Worm (Caenorhabditis elegans): ENCODE results near the gene chpf-1.

The chpf-1 gene

ce11 chrV:10203435-10204009 is at the start of gene chpf-1:
Gene chpf-1, minus strand, starts transcription at chrV:10203485.
- TF ChIP-seq hnd-1 (tag; optimal IDR thresholded peaks at IDR 0.05) = no peak
- no peak for TF ChIP-seq F13C5.2 (tag; optimal IDR thresholded peaks at IDR 0.05)
- TF ChIP-seq ceh-13 (GFP tag; optimal IDR thresholded peaks at IDR 0.05) = no peak
- TF ChIP-seq ceh-36 (tag; optimal IDR thresholded peaks at IDR 0.05) = no peak
- no peak for TF ChIP-seq hmg-4 (GFP tag; optimal IDR thresholded peaks at IDR 0.05)
- no peak for TF ChIP-seq ets-7 (tag; optimal IDR thresholded peaks at IDR 0.05)
- TF ChIP-seq tbx-37 (GFP tag; conservative IDR thresholded peaks at IDR 0.05) = no peak
- no peak for TF ChIP-seq ama-1 (optimal IDR thresholded peaks at IDR 0.05)
- no peak for TF ChIP-seq scrt-1 (GFP tag; IDR thresholded peaks at IDR 0.05)
- no peak for TF ChIP-seq pes-1 (GFP tag; IDR thresholded peaks at IDR 0.05)
- no peak for TF ChIP-seq tra-4 (tag; optimal IDR thresholded peaks at IDR 0.05)
- no peak for TF ChIP-seq aly-1 (tag; optimal IDR thresholded peaks at IDR 0.05)

- TF ChIP-seq F13C5.2 (tag; optimal IDR thresholded peaks at IDR 0.05) = no peak
- no peak for TF ChIP-seq hmg-4 (GFP tag; optimal IDR thresholded peaks at IDR 0.05)
- no peak for TF ChIP-seq sea-1 (GFP tag; conservative IDR thresholded peaks at IDR 0.05)
- no peak for TF ChIP-seq pes-1 (GFP tag; IDR thresholded peaks at IDR 0.05)
Measured at ce11 chrV:10252682-10253081, 49.4 kb upstream of the chpf-1 start.

DNA sequence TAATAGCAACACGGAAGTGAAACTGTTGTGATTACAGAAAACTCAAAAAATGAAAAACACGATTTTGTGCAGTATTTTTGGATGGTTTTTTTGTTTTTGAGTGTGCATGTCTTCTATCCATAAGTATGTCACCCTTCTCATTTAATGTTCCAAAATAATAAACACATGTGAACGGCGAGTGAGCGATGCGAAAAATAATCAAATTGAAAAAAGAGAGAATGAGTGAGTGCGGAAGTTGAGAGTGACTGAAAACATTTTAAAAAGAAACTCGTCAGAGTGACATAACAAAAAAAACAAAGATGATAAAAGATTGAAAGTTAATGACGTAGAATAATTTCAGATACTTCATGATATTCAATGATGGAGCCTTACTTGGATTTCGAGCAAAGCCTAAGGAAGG is 46.2 kb upstream of the chpf-1 start:
- no peak for TF ChIP-seq tbx-37 (GFP tag; conservative IDR thresholded peaks at IDR 0.05)
- no peak for TF ChIP-seq sea-1 (GFP tag; conservative IDR thresholded peaks at IDR 0.05)
- TF ChIP-seq flt-1 (GFP tag; IDR thresholded peaks at IDR 0.05) = no peak
- TF ChIP-seq F13C5.2 (tag; optimal IDR thresholded peaks at IDR 0.05) = no peak
- no peak for TF ChIP-seq tra-4 (tag; optimal IDR thresholded peaks at IDR 0.05)
- TF ChIP-seq hmg-4 (GFP tag; optimal IDR thresholded peaks at IDR 0.05) = no peak

DNA sequence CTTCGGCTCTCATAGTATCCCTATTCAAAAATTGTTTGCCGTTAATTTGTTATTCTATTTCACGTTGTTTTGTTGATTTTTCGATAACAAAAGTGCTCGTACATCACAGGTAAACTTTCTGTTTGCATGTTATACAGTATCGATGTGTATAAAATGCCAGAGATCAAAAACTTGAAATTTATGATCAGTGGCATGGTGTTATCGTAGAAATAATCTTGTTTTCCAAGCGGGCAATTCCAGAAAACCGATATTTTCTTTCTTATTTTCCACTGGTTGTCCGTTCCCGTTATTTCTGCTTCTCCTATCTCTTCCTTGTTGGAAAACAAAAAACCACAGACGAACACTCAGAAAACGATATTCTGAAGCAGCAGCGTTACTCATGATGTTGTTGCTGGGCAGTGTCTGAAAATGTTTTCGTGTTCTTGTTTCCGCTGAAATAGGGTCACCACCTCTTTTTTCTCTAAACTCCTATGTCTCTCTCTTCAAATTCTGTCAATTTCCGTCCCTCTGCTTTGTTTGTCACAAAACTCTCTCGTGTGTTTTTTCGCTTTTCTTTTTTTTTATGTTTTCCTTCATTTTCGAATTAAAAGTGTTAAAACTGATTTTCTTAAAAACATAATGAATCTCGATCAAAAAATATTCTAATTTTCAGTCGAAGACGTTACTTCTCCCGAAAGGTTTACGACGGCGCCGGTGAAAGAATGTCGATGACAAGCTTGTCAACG is 45.1 kb upstream of the chpf-1 start, which contains the start of gene akt-1:
TSS of gene akt-1 (plus strand) at position 651 of the 725 bp plus-strand sequence.
- TF ChIP-seq ceh-36 (tag; optimal IDR thresholded peaks at IDR 0.05) (no peak), F13C5.2 (tag; optimal IDR thresholded peaks at IDR 0.05) (no peak), flt-1 (GFP tag; IDR thresholded peaks at IDR 0.05) (no peak), scrt-1 (GFP tag; IDR thresholded peaks at IDR 0.05) (no peak), ceh-13 (GFP tag; optimal IDR thresholded peaks at IDR 0.05) (no peak), tbx-11 (GFP tag; IDR thresholded peaks at IDR 0.05) (no peak), B0310.2 (tag; optimal IDR thresholded peaks at IDR 0.05) (no peak), hmg-4 (GFP tag; optimal IDR thresholded peaks at IDR 0.05) (no peak), sea-1 (GFP tag; conservative IDR thresholded peaks at IDR 0.05) (no peak), pes-1 (GFP tag; IDR thresholded peaks at IDR 0.05) (no peak), ets-7 (tag; optimal IDR thresholded peaks at IDR 0.05) (no peak), tbx-37 (GFP tag; conservative IDR thresholded peaks at IDR 0.05) (no peak), hmbx-1 (tag; optimal IDR thresholded peaks at IDR 0.05) (no peak), tra-4 (tag; optimal IDR thresholded peaks at IDR 0.05) (no peak), aly-1 (tag; optimal IDR thresholded peaks at IDR 0.05) (no peak), ama-1 (optimal IDR thresholded peaks at IDR 0.05) (no peak), hnd-1 (tag; optimal IDR thresholded peaks at IDR 0.05) (no peak)

DNA sequence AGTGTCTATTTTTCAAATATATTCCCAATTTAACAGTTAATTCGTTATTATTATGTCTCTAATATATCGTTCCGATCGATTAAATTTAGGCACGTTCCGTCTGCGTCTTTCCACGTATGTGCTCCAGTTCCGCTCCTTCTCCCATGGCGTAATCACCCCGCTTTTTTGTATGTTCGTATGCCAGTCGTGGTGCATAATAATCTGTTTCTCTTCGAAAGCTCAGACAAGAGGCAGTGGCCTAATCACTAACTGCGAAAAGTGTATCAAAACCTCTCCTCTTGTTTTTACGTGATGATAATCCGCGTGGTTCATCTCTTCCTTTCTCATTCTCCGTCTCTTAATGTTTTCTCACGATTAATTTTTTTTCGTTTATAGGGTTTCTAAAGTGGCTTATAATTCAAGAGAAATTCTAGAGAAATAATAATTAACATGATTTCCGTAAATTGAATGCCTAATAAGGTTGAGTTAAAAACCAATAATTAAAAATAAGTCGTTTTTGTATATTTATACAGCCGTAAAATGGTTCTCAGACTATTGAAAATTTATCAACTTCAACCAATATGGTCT is 44.5 kb upstream of the chpf-1 start:
- TF ChIP-seq aly-1 (tag; optimal IDR thresholded peaks at IDR 0.05) = no peak

DNA sequence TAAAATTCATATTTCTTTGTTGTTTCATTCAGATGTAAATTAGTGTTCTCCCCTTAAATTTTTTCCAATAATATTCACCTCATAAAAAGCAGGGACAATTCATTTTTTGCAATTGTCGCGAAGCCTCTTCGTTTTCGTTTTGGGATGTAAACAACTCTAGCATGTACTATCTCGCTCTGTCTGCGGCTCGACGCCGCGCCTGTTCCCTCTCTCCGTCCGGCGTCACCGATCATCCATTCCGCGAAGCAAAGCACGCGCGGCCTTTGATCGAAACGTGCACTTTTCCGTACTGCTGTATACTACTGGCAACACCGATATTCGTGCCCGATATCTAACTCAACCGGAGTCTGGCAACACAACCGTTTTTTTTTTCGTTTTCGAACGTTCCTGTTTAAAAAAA is 43.7 kb upstream of the chpf-1 start:
- TF ChIP-seq ceh-13 (GFP tag; optimal IDR thresholded peaks at IDR 0.05) = no peak
- no peak for TF ChIP-seq tbx-37 (GFP tag; conservative IDR thresholded peaks at IDR 0.05)
- TF ChIP-seq scrt-1 (GFP tag; IDR thresholded peaks at IDR 0.05) = no peak
- no peak for TF ChIP-seq tbx-11 (GFP tag; IDR thresholded peaks at IDR 0.05)
- TF ChIP-seq flt-1 (GFP tag; IDR thresholded peaks at IDR 0.05) = no peak
- TF ChIP-seq hmbx-1 (tag; optimal IDR thresholded peaks at IDR 0.05) = no peak
- TF ChIP-seq pes-1 (GFP tag; IDR thresholded peaks at IDR 0.05) = no peak
- no peak for TF ChIP-seq ceh-36 (tag; optimal IDR thresholded peaks at IDR 0.05)
- TF ChIP-seq tra-4 (tag; optimal IDR thresholded peaks at IDR 0.05) = no peak
- no peak for TF ChIP-seq ama-1 (optimal IDR thresholded peaks at IDR 0.05)
- TF ChIP-seq B0310.2 (tag; optimal IDR thresholded peaks at IDR 0.05) = no peak
- no peak for TF ChIP-seq hnd-1 (tag; optimal IDR thresholded peaks at IDR 0.05)
- no peak for TF ChIP-seq F13C5.2 (tag; optimal IDR thresholded peaks at IDR 0.05)
- TF ChIP-seq hmg-4 (GFP tag; optimal IDR thresholded peaks at IDR 0.05) = no peak
- TF ChIP-seq aly-1 (tag; optimal IDR thresholded peaks at IDR 0.05) = no peak

ce11 chrV:10246443-10246885 is 43.2 kb upstream of the chpf-1 start:
- TF ChIP-seq sea-1 (GFP tag; conservative IDR thresholded peaks at IDR 0.05) (no peak), tbx-11 (GFP tag; IDR thresholded peaks at IDR 0.05) (no peak), flt-1 (GFP tag; IDR thresholded peaks at IDR 0.05) (no peak), ama-1 (optimal IDR thresholded peaks at IDR 0.05) (no peak), hmbx-1 (tag; optimal IDR thresholded peaks at IDR 0.05) (no peak), pes-1 (GFP tag; IDR thresholded peaks at IDR 0.05) (no peak), scrt-1 (GFP tag; IDR thresholded peaks at IDR 0.05) (no peak)

DNA sequence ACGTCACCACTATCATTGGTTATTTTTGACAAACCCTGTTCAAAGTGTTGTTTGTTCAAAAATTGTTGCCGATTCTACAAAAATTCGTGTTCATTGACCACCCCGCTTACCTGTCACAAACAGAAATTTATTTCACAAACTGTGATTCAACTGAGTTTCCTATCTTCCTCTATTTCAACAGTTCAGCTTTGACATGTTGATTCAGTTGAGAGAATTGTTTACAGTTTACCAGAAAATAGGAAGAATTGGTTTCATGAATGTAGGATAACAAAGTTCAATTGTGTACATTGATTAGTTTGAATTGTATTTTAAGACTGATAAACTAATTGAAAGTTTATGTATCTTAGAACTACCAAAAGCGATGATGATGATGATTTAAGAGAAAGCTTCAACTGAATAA is 42.3 kb upstream of the chpf-1 start:
- TF ChIP-seq ama-1 (optimal IDR thresholded peaks at IDR 0.05) (no peak), tbx-11 (GFP tag; IDR thresholded peaks at IDR 0.05) (no peak), ceh-13 (GFP tag; optimal IDR thresholded peaks at IDR 0.05) (no peak), flt-1 (GFP tag; IDR thresholded peaks at IDR 0.05) (no peak), B0310.2 (tag; optimal IDR thresholded peaks at IDR 0.05) (no peak), scrt-1 (GFP tag; IDR thresholded peaks at IDR 0.05) (no peak), tra-4 (tag; optimal IDR thresholded peaks at IDR 0.05) (no peak), F13C5.2 (tag; optimal IDR thresholded peaks at IDR 0.05) (no peak), sea-1 (GFP tag; conservative IDR thresholded peaks at IDR 0.05) (no peak), tbx-37 (GFP tag; conservative IDR thresholded peaks at IDR 0.05) (no peak)

Data from whole organism, early embryonic.